Fruit fly (Drosophila melanogaster): Measurements from ENCODE around the gene CG32563.

- TF ChIP-seq psq (GFP tag; optimal IDR thresholded peaks at IDR 0.05) = no peak
- no peak for TF ChIP-seq lola (GFP tag; optimal IDR thresholded peaks at IDR 0.05)
- no peak for TF ChIP-seq jim (GFP tag; optimal IDR thresholded peaks at IDR 0.05)
- TF ChIP-seq br (GFP tag; optimal IDR thresholded peaks at IDR 0.05) = no peak
- TF ChIP-seq dmrt93B (GFP tag; optimal IDR thresholded peaks at IDR 0.05) = no peak
- TF ChIP-seq h (GFP tag; optimal IDR thresholded peaks at IDR 0.05) = no peak
- no peak for TF ChIP-seq Hr83 (GFP tag; optimal IDR thresholded peaks at IDR 0.05; ENCODE audit: poor library complexity, severe bottlenecking)
- no peak for TF ChIP-seq usp (GFP tag; optimal IDR thresholded peaks at IDR 0.05)
These were observed 49.1 kb upstream of the CG32563 start, which contains the start of gene xmas for dm6 chrX:17159116-17159515.

Measured in whole organism, wandering third instar larva.